Worm (Caenorhabditis elegans) whole organism, L3 larva: Measurements from ENCODE around the gene ccnk-1.
A peak's percentile ranks its signal among the peaks of the same experiment; 100 is the strongest.

Experiments
- R02D3.7 ChIP-seq: fragments of 150-350 bp; optimal IDR thresholded peaks from 2 replicates; lab custom pipeline; 2014; ENCODE audit warnings: missing biosample characterization, missing genetic modification characterization
- ZK546.5 ChIP-seq: sonication (generic microtip); optimal IDR thresholded peaks from 2 replicates; lab custom pipeline; 2017; ENCODE audit warnings: missing biosample characterization, missing genetic modification characterization
- aly-2 ChIP-seq: fragments of 150-350 bp; optimal IDR thresholded peaks from 2 replicates; lab custom pipeline; 2014; ENCODE audit warnings: missing biosample characterization, missing genetic modification characterization
- ama-1 ChIP-seq: fragments of 150-350 bp; optimal IDR thresholded peaks from 2 replicates; lab custom pipeline; 2018
- ceh-16 ChIP-seq: sonication (generic microtip); optimal IDR thresholded peaks from 2 replicates; lab custom pipeline; 2017; ENCODE audit warnings: missing biosample characterization, missing genetic modification characterization
- ceh-28 ChIP-seq: fragments of 150-350 bp; optimal IDR thresholded peaks from 2 replicates; lab custom pipeline; 2014; ENCODE audit warnings: missing biosample characterization, missing genetic modification reagents, missing genetic modification characterization
- ceh-82 ChIP-seq: fragments of 150-350 bp; optimal IDR thresholded peaks from 2 replicates; lab custom pipeline; 2014; ENCODE audit warnings: missing biosample characterization, missing genetic modification characterization
- ceh-9 ChIP-seq: sonication (generic microtip); optimal IDR thresholded peaks from 2 replicates; lab custom pipeline; 2018; ENCODE audit warnings: missing biosample characterization, missing genetic modification characterization
- daf-12 ChIP-seq: fragments of 150-350 bp; optimal IDR thresholded peaks from 2 replicates; lab custom pipeline; 2014; ENCODE audit warnings: missing biosample characterization, missing genetic modification reagents, missing genetic modification characterization
- egl-27 ChIP-seq: sonication (generic microtip); optimal IDR thresholded peaks from 4 replicates; lab custom pipeline; 2017; ENCODE audit warnings: missing biosample characterization, missing genetic modification reagents, missing genetic modification characterization
- egl-5 ChIP-seq: fragments of 150-350 bp; optimal IDR thresholded peaks from 2 replicates; lab custom pipeline; 2017; ENCODE audit warnings: missing biosample characterization, missing genetic modification reagents, missing genetic modification characterization, inconsistent platforms
- elt-1 ChIP-seq: fragments of 150-350 bp; optimal IDR thresholded peaks from 2 replicates; lab custom pipeline; 2014; ENCODE audit warnings: missing biosample characterization, missing genetic modification characterization
- elt-2 ChIP-seq: sonication (generic microtip); optimal IDR thresholded peaks from 2 replicates; lab custom pipeline; 2016; ENCODE audit warnings: missing genetic modification reagents, mild to moderate bottlenecking, missing genetic modification characterization, missing compliant biosample characterization
- elt-3 ChIP-seq, 3 experiments: fragments of 150-350 bp in 1 of 3; sonication (generic microtip) in 2 of 3; optimal IDR thresholded peaks; 2 replicates in 2 of 3; 4 replicates in 1 of 3; lab custom pipeline; 2014 to 2017; ENCODE audit warnings: missing biosample characterization in 3 of 3, missing genetic modification characterization in 3 of 3
- eor-1 ChIP-seq, 2 experiments: fragments of 150-350 bp; optimal IDR thresholded peaks; 2 replicates each; lab custom pipeline; 2014 to 2018; ENCODE audit warnings: missing biosample characterization in 2 of 2, missing genetic modification characterization in 2 of 2
- fkh-10 ChIP-seq: sonication (generic microtip); optimal IDR thresholded peaks from 2 replicates; lab custom pipeline; 2017; ENCODE audit warnings: missing biosample characterization, missing genetic modification reagents, missing genetic modification characterization
- fkh-2 ChIP-seq: fragments of 150-350 bp; optimal IDR thresholded peaks from 2 replicates; lab custom pipeline; 2014; ENCODE audit warnings: missing biosample characterization, missing genetic modification reagents, missing genetic modification characterization
- fos-1 ChIP-seq: fragments of 150-350 bp; optimal IDR thresholded peaks from 2 replicates; lab custom pipeline; 2014; ENCODE audit warnings: missing biosample characterization, missing genetic modification characterization
- hmg-11 ChIP-seq: sonication (generic microtip); optimal IDR thresholded peaks from 2 replicates; lab custom pipeline; 2016; ENCODE audit warnings: missing genetic modification characterization, missing compliant biosample characterization
- jun-1 ChIP-seq: fragments of 150-350 bp; optimal IDR thresholded peaks from 2 replicates; lab custom pipeline; 2014; ENCODE audit warnings: missing biosample characterization, missing genetic modification reagents, missing genetic modification characterization
- lin-15B ChIP-seq: fragments of 150-350 bp; optimal IDR thresholded peaks from 2 replicates; lab custom pipeline; 2014; ENCODE audit warnings: missing biosample characterization, missing genetic modification characterization
- lin-39 ChIP-seq: fragments of 150-350 bp; optimal IDR thresholded peaks from 2 replicates; lab custom pipeline; 2018; ENCODE audit warnings: missing biosample characterization, missing genetic modification reagents, missing genetic modification characterization
- lsy-12 ChIP-seq: sonication (generic microtip); optimal IDR thresholded peaks from 2 replicates; lab custom pipeline; 2016; ENCODE audit warnings: mild to moderate bottlenecking, missing genetic modification characterization, missing compliant biosample characterization
- mdl-1 ChIP-seq: fragments of 150-350 bp; optimal IDR thresholded peaks from 2 replicates; lab custom pipeline; 2014; ENCODE audit warnings: missing biosample characterization, missing genetic modification characterization
- mml-1 ChIP-seq: fragments of 150-350 bp; sonication (generic microtip); optimal IDR thresholded peaks from 3 replicates; lab custom pipeline; 2014; ENCODE audit warnings: missing biosample characterization, missing genetic modification characterization
- nfya-1 ChIP-seq: sonication (generic microtip); optimal IDR thresholded peaks from 2 replicates; lab custom pipeline; 2017; ENCODE audit warnings: missing genetic modification characterization, mild to moderate bottlenecking, missing compliant biosample characterization, antibody characterized with exemption, moderate library complexity; ENCODE audit not compliant: insufficient read depth
- nhr-11 ChIP-seq: fragments of 150-350 bp; optimal IDR thresholded peaks from 2 replicates; lab custom pipeline; 2014; ENCODE audit warnings: missing biosample characterization, missing genetic modification characterization
- nhr-12 ChIP-seq: fragments of 150-350 bp; optimal IDR thresholded peaks from 2 replicates; lab custom pipeline; 2014; ENCODE audit warnings: missing biosample characterization, missing genetic modification characterization
- nhr-23 ChIP-seq: fragments of 150-350 bp; optimal IDR thresholded peaks from 2 replicates; lab custom pipeline; 2014; ENCODE audit warnings: missing biosample characterization, missing genetic modification reagents, missing genetic modification characterization
- nhr-237 ChIP-seq: fragments of 150-350 bp; optimal IDR thresholded peaks from 2 replicates; lab custom pipeline; 2014; ENCODE audit warnings: missing biosample characterization, missing genetic modification characterization
- nhr-25 ChIP-seq: sonication (generic microtip); optimal IDR thresholded peaks from 2 replicates; lab custom pipeline; 2017; ENCODE audit warnings: missing biosample characterization, missing genetic modification characterization
- nhr-28 ChIP-seq: fragments of 150-350 bp; optimal IDR thresholded peaks from 2 replicates; lab custom pipeline; 2014; ENCODE audit warnings: missing biosample characterization, missing genetic modification characterization
- nhr-43 ChIP-seq: sonication (generic microtip); optimal IDR thresholded peaks from 2 replicates; lab custom pipeline; 2016; ENCODE audit warnings: mild to moderate bottlenecking, missing genetic modification characterization, missing compliant biosample characterization; ENCODE audit not compliant: poor library complexity, severe bottlenecking
- nhr-67 ChIP-seq: fragments of 150-350 bp; optimal IDR thresholded peaks from 2 replicates; lab custom pipeline; 2014; ENCODE audit warnings: missing biosample characterization, missing genetic modification characterization
- nhr-76 ChIP-seq: fragments of 150-350 bp; sonication (generic microtip); optimal IDR thresholded peaks from 5 replicates; lab custom pipeline; 2014; ENCODE audit warnings: missing biosample characterization, missing genetic modification characterization
- nhr-77 ChIP-seq: fragments of 150-350 bp; optimal IDR thresholded peaks from 2 replicates; lab custom pipeline; 2014; ENCODE audit warnings: missing biosample characterization, missing genetic modification characterization
- pha-4 ChIP-seq: fragments of 150-350 bp; optimal IDR thresholded peaks from 2 replicates; lab custom pipeline; 2014; ENCODE audit warnings: missing biosample characterization, missing genetic modification reagents, missing genetic modification characterization
- pqm-1 ChIP-seq: fragments of 150-350 bp; optimal IDR thresholded peaks from 2 replicates; lab custom pipeline; 2017; ENCODE audit warnings: missing biosample characterization, missing genetic modification characterization, inconsistent platforms
- sea-2 ChIP-seq: fragments of 150-350 bp; sonication (generic microtip); optimal IDR thresholded peaks from 4 replicates; lab custom pipeline; 2014; ENCODE audit warnings: missing biosample characterization, missing genetic modification reagents, missing genetic modification characterization
- skn-1 ChIP-seq: fragments of 150-350 bp; optimal IDR thresholded peaks from 2 replicates; lab custom pipeline; 2014; ENCODE audit warnings: missing biosample characterization, missing genetic modification characterization
- snpc-4 ChIP-seq: fragments of 150-350 bp; optimal IDR thresholded peaks from 2 replicates; lab custom pipeline; 2014; ENCODE audit warnings: missing biosample characterization, missing genetic modification characterization
- tbx-2 ChIP-seq: sonication (generic microtip); optimal IDR thresholded peaks from 2 replicates; lab custom pipeline; 2016; ENCODE audit warnings: mild to moderate bottlenecking, missing genetic modification characterization, missing compliant biosample characterization
- unc-39 ChIP-seq: sonication (generic microtip); optimal IDR thresholded peaks from 4 replicates; lab custom pipeline; 2017; ENCODE audit warnings: missing biosample characterization, missing genetic modification characterization
- unc-62 ChIP-seq: fragments of 150-350 bp; sonication (generic microtip); optimal IDR thresholded peaks from 4 replicates; lab custom pipeline; 2014; ENCODE audit warnings: missing biosample characterization, missing genetic modification reagents, missing genetic modification characterization
- zag-1 ChIP-seq: fragments of 150-350 bp; optimal IDR thresholded peaks from 2 replicates; lab custom pipeline; 2014; ENCODE audit warnings: missing biosample characterization, missing genetic modification characterization
- ztf-11 ChIP-seq: fragments of 150-350 bp; optimal IDR thresholded peaks from 2 replicates; lab custom pipeline; 2014; ENCODE audit warnings: missing biosample characterization, missing genetic modification characterization
- ztf-4 ChIP-seq: fragments of 150-350 bp; optimal IDR thresholded peaks from 2 replicates; lab custom pipeline; 2014; ENCODE audit warnings: missing biosample characterization, missing genetic modification characterization

ccnk-1 gene

ce11 chrV:14660608-14661355 lies 48.4 kb downstream of the ccnk-1 start, which contains the start of gene srh-17:
Gene srh-17 (plus strand): TSS chrV:14661305.
- TF ChIP-seq R02D3.7 (tag; lab: Kevin White, UChicago): peak; percentile 24
- TF ChIP-seq elt-2 (tag; lab: Kevin White, UChicago): no peak
- no peak for TF ChIP-seq lin-39 (tag; lab: Kevin White, UChicago)
- peak; percentile 90 for TF ChIP-seq nhr-43
- TF ChIP-seq nhr-77: no peak
- TF ChIP-seq nhr-76 (tag; lab: Kevin White, UChicago): no peak
- TF ChIP-seq eor-1 (tag; optimal IDR thresholded peaks at IDR 0.05; lab: Kevin White, UChicago): no peak
- peak; percentile 70 for TF ChIP-seq mdl-1 (tag; lab: Kevin White, UChicago)
- TF ChIP-seq sea-2 (GFP tag; lab: Kevin White, UChicago): no peak
- no peak for TF ChIP-seq aly-2 (tag; lab: Kevin White, UChicago)
- no peak for TF ChIP-seq ZK546.5
- peak; percentile 25 for TF ChIP-seq lsy-12 (tag; lab: Kevin White, UChicago)
- TF ChIP-seq elt-1: no peak
- no peak for TF ChIP-seq ceh-82 (tag; lab: Kevin White, UChicago)
- TF ChIP-seq ama-1 (lab: Kevin White, UChicago): no peak
- TF ChIP-seq fos-1 (tag; lab: Kevin White, UChicago): no peak
- peak; percentile 82 for TF ChIP-seq nhr-25 (tag; lab: Kevin White, UChicago)
- no peak for TF ChIP-seq nhr-11
- TF ChIP-seq nhr-12 (tag; lab: Kevin White, UChicago): no peak
- no peak for TF ChIP-seq ztf-11 (tag; lab: Kevin White, UChicago)
- TF ChIP-seq nfya-1: peak; percentile 20
- no peak for TF ChIP-seq daf-12 (tag; lab: Kevin White, UChicago)
- TF ChIP-seq lin-15B (tag; lab: Kevin White, UChicago): no peak
- no peak for TF ChIP-seq unc-39 (tag; lab: Kevin White, UChicago)
- TF ChIP-seq ceh-16: no peak
- TF ChIP-seq nhr-28 (tag; lab: Kevin White, UChicago): no peak
- no peak for TF ChIP-seq jun-1 (tag; lab: Kevin White, UChicago)
- no peak for TF ChIP-seq hmg-11 (tag; lab: Kevin White, UChicago)
- no peak for TF ChIP-seq fkh-2 (tag; lab: Kevin White, UChicago)
- TF ChIP-seq mml-1 (tag; lab: Kevin White, UChicago): no peak
- TF ChIP-seq ztf-4: no peak
- no peak for TF ChIP-seq pqm-1 (tag; lab: Kevin White, UChicago)
- TF ChIP-seq egl-27: no peak
- TF ChIP-seq nhr-67 (tag; lab: Kevin White, UChicago): no peak
- TF ChIP-seq unc-62 (GFP tag; lab: Kevin White, UChicago): no peak
- TF ChIP-seq snpc-4: no peak
- TF ChIP-seq elt-3 (tag; optimal IDR thresholded peaks at IDR 0.05; lab: Kevin White, UChicago): peak in 1 of 3 experiments; percentile 35
- peak; percentile 74 for TF ChIP-seq nhr-23 (tag; lab: Kevin White, UChicago)
- no peak for TF ChIP-seq skn-1
- TF ChIP-seq ceh-28: no peak
- TF ChIP-seq fkh-10 (GFP tag; lab: Kevin White, UChicago): no peak
- no peak for TF ChIP-seq ceh-9 (tag; lab: Kevin White, UChicago)
- no peak for TF ChIP-seq pha-4 (tag; lab: Kevin White, UChicago)
- TF ChIP-seq zag-1 (tag; lab: Kevin White, UChicago): no peak
- no peak for TF ChIP-seq egl-5
- no peak for TF ChIP-seq nhr-237 (tag; lab: Kevin White, UChicago)
- no peak for TF ChIP-seq tbx-2 (tag; lab: Kevin White, UChicago)
